Fruit fly (Drosophila melanogaster): ENCODE results near the gene CG5646.
A peak's percentile ranks its signal among the peaks of the same experiment; 100 is the strongest.

Gene CG5646

DNA sequence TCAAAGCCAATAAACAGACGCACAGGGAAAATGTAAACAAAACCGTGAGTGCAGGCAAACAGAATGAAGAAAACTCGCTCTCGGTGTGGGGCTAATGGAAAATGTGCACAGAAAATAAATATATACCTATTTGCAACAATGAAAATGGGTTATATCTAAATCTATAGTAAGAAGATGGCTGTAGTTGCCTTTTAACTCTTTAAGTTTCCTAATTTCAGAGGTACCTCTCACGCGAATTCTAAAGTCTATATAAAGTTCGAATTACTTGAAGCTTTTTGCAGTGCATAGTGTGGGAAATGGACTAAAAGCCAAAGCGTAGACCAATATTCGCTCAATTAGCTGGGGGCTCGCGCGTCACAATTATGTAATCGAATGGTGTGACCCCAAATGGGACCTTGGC, 6.2 kb downstream of the CG5646 start (continued):
- TF ChIP-seq Jarid2 (GFP tag; optimal IDR thresholded peaks at IDR 0.05) (peak; percentile 43), bowl (GFP tag; IDR thresholded peaks at IDR 0.05) (no peak), odd (GFP tag; optimal IDR thresholded peaks at IDR 0.05) (peak; percentile 66), Stat92E (GFP tag; optimal IDR thresholded peaks at IDR 0.05) (no peak), CG8290 (GFP tag; optimal IDR thresholded peaks at IDR 0.05) (peak; percentile 15), CG8290 (tag; optimal IDR thresholded peaks at IDR 0.05) (no peak), CG11398 (GFP tag; optimal IDR thresholded peaks at IDR 0.05) (no peak), pfk (GFP tag; optimal IDR thresholded peaks at IDR 0.05) (no peak), CG42726 (GFP tag; IDR thresholded peaks at IDR 0.05; ENCODE audit: partially characterized antibody) (no peak), CG17359 (tag; optimal IDR thresholded peaks at IDR 0.05) (peak; percentile 90), CG11695 (GFP tag; IDR thresholded peaks at IDR 0.05) (peak; percentile 79; the same call in 2 of the 3 replicates), ase (GFP tag; IDR thresholded peaks at IDR 0.05) (peak; percentile 73), Dbx (GFP tag; IDR thresholded peaks at IDR 0.05) (peak; percentile 60; the same call in 2 of the 3 replicates), CG6175 (GFP tag; IDR thresholded peaks at IDR 0.05) (no peak), ind (GFP tag; optimal IDR thresholded peaks at IDR 0.05) (peak; percentile 79), CG34422 (GFP tag; IDR thresholded peaks at IDR 0.05) (peak; percentile 83), CG6765 (GFP tag; optimal IDR thresholded peaks at IDR 0.05) (peak; percentile 59), nau (GFP tag; optimal IDR thresholded peaks at IDR 0.05) (peak; percentile 79), CG4730 (GFP tag; IDR thresholded peaks at IDR 0.05) (peak; percentile 64), Blimp-1 (GFP tag; optimal IDR thresholded peaks at IDR 0.05) (peak; percentile 87), Kr (GFP tag; optimal IDR thresholded peaks at IDR 0.05) (no peak), CG11093 (GFP tag; IDR thresholded peaks at IDR 0.05) (peak; percentile 57; the same call in 2 of the 3 replicates), CG8924 (tag; optimal IDR thresholded peaks at IDR 0.05) (peak; percentile 83), yki (optimal IDR thresholded peaks at IDR 0.05) (no peak), ssp (GFP tag; IDR thresholded peaks at IDR 0.05) (peak; percentile 57; the same call in 1 of the 2 replicates), sug (tag; optimal IDR thresholded peaks at IDR 0.05) (peak; percentile 50), Neu2 (GFP tag; optimal IDR thresholded peaks at IDR 0.05; ENCODE audit: borderline replicate concordance) (no peak), caup (GFP tag; optimal IDR thresholded peaks at IDR 0.05; ENCODE audit: severe bottlenecking) (peak; percentile 58), CG31224 (GFP tag; IDR thresholded peaks at IDR 0.05) (peak; percentile 66), HmgZ (tag; optimal IDR thresholded peaks at IDR 0.05) (peak; percentile 68), sob (GFP tag; IDR thresholded peaks at IDR 0.05) (peak; percentile 79), Camta (GFP tag; optimal IDR thresholded peaks at IDR 0.05) (peak; percentile 77), tgo (GFP tag; IDR thresholded peaks at IDR 0.05) (peak; percentile 78), gsb-n (tag; optimal IDR thresholded peaks at IDR 0.05) (peak; percentile 79), hb (GFP tag; IDR thresholded peaks at IDR 0.05; ENCODE audit: partially characterized antibody) (no peak), CG31441 (GFP tag; IDR thresholded peaks at IDR 0.05) (peak; percentile 90), CG10959 (GFP tag; IDR thresholded peaks at IDR 0.05) (peak; percentile 84), p53 (GFP tag; optimal IDR thresholded peaks at IDR 0.05) (no peak), Sox100B (GFP tag; optimal IDR thresholded peaks at IDR 0.05) (peak; percentile 81), Mad (GFP tag; optimal IDR thresholded peaks at IDR 0.05) (peak; percentile 43), CG15073 (GFP tag; optimal IDR thresholded peaks at IDR 0.05) (no peak), CG9817 (tag; optimal IDR thresholded peaks at IDR 0.05) (peak; percentile 72), cg (GFP tag; optimal IDR thresholded peaks at IDR 0.05) (no peak), Dfd (GFP tag; optimal IDR thresholded peaks at IDR 0.05) (no peak), CG10979 (tag; optimal IDR thresholded peaks at IDR 0.05) (peak; percentile 85), onecut (GFP tag; IDR thresholded peaks at IDR 0.05) (peak; percentile 77), CG1233 (GFP tag; optimal IDR thresholded peaks at IDR 0.05) (peak; percentile 69), rib (GFP tag; IDR thresholded peaks at IDR 0.05) (peak; percentile 51; the same call in 1 of the 2 replicates), CG11456 (GFP tag; IDR thresholded peaks at IDR 0.05) (peak; percentile 72; the same call in 2 of the 3 replicates), CG13424 (tag; optimal IDR thresholded peaks at IDR 0.05) (peak; percentile 84), CG18262 (tag; optimal IDR thresholded peaks at IDR 0.05) (peak; percentile 89)

Data from whole organism, embryonic.